Fruit fly (Drosophila melanogaster) whole organism, embryonic: ENCODE data around the gene Dsp1.
A peak's percentile ranks its signal among the peaks of the same experiment; 100 is the strongest.

Experiments
- Atf6 ChIP-seq: fragments of 200-800 bp; sonication (Bioruptor generic); IDR thresholded peaks from 2 replicates; pipeline ENCODE4 v1.3.6; 2022; ENCODE audit warnings: missing biosample characterization, missing genetic modification characterization
- CG10209 ChIP-seq: fragments of 200-800 bp; sonication (Bioruptor generic); optimal IDR thresholded peaks from 3 replicates; lab custom pipeline; 2017; ENCODE audit warnings: missing biosample characterization, mild to moderate bottlenecking, missing genetic modification characterization, missing genetic modification reagents
- CG10274 ChIP-seq: fragments of 200-800 bp; sonication (Bioruptor generic); optimal IDR thresholded peaks from 3 replicates; lab custom pipeline; 2017; ENCODE audit warnings: missing biosample characterization, mild to moderate bottlenecking, missing genetic modification characterization
- CG12236 ChIP-seq: fragments of 200-800 bp; sonication (Bioruptor generic); optimal IDR thresholded peaks from 2 replicates; lab custom pipeline; 2016; ENCODE audit warnings: missing biosample characterization, missing genetic modification characterization
- CG13624 ChIP-seq: fragments of 200-800 bp; sonication (Bioruptor generic); optimal IDR thresholded peaks from 2 replicates; lab custom pipeline; 2016; ENCODE audit warnings: missing biosample characterization, missing genetic modification characterization
- CG14441 ChIP-seq: fragments of 200-800 bp; sonication (Bioruptor generic); IDR thresholded peaks from 2 replicates; pipeline ENCODE4 v1.3.6; 2022; ENCODE audit warnings: missing biosample characterization, missing genetic modification characterization
- CG17328 ChIP-seq: fragments of 200-800 bp; sonication (Bioruptor generic); IDR thresholded peaks from 2 replicates; pipeline ENCODE4 v1.3.6; 2022; ENCODE audit warnings: missing biosample characterization, missing genetic modification characterization
- CG18599 ChIP-seq: fragments of 200-800 bp; sonication (Bioruptor generic); optimal IDR thresholded peaks from 3 replicates; lab custom pipeline; 2017; ENCODE audit warnings: missing biosample characterization, missing genetic modification characterization, mild to moderate bottlenecking, moderate library complexity, missing genetic modification reagents
- CG2712 ChIP-seq: fragments of 200-800 bp; optimal IDR thresholded peaks from 3 replicates; lab custom pipeline; 2019; ENCODE audit warnings: missing biosample characterization, mild to moderate bottlenecking, missing genetic modification characterization, moderate library complexity
- CG3838 ChIP-seq: fragments of 200-800 bp; sonication (Bioruptor generic); optimal IDR thresholded peaks from 3 replicates; lab custom pipeline; 2016; ENCODE audit warnings: missing biosample characterization, missing genetic modification characterization
- CG42726 ChIP-seq: fragments of 200-800 bp; sonication (Bioruptor generic); IDR thresholded peaks from 2 replicates; pipeline ENCODE4 v1.3.6; 2022; ENCODE audit warnings: missing biosample characterization, missing genetic modification characterization; ENCODE audit not compliant: partially characterized antibody
- CG6175 ChIP-seq: fragments of 200-800 bp; sonication (Bioruptor generic); IDR thresholded peaks from 3 replicates; pipeline ENCODE4 v1.3.6; 2022; ENCODE audit warnings: missing biosample characterization, missing genetic modification characterization
- CG7271 ChIP-seq: fragments of 200-800 bp; sonication (Bioruptor generic); optimal IDR thresholded peaks from 2 replicates; lab custom pipeline; 2018; ENCODE audit warnings: missing biosample characterization, mild to moderate bottlenecking, missing genetic modification characterization, moderate library complexity
- CG7556 ChIP-seq: fragments of 200-800 bp; sonication (Bioruptor generic); optimal IDR thresholded peaks from 2 replicates; lab custom pipeline; 2017; ENCODE audit warnings: missing biosample characterization, mild to moderate bottlenecking, missing genetic modification characterization
- D ChIP-seq, 2 experiments: fragments of 200-800 bp in 1 of 2; fragments of >200 bp in 1 of 2; sonication (Bioruptor generic) in 1 of 2; optimal IDR thresholded peaks; 2 replicates in 1 of 2; 3 replicates in 1 of 2; lab custom pipeline; 2017; ENCODE audit warnings: mild to moderate bottlenecking in 1 of 2, missing biosample characterization in 1 of 2, missing genetic modification characterization in 1 of 2, missing genetic modification reagents in 1 of 2
- D19B ChIP-seq: fragments of 200-800 bp; sonication (Bioruptor generic); optimal IDR thresholded peaks from 2 replicates; lab custom pipeline; 2017; ENCODE audit warnings: missing biosample characterization, mild to moderate bottlenecking, missing genetic modification characterization
- Dll ChIP-seq: fragments of 200-800 bp; sonication (Bioruptor generic); IDR thresholded peaks from 4 replicates; pipeline ENCODE4 v1.3.6; 2022; ENCODE audit warnings: missing biosample characterization, missing genetic modification characterization; ENCODE audit not compliant: partially characterized antibody
- Ets65A ChIP-seq: fragments of 200-800 bp; sonication (Bioruptor generic); peaks from one replicate; lab custom pipeline; 2016; ENCODE audit warnings: missing biosample characterization, missing genetic modification characterization
- Jarid2 ChIP-seq: fragments of 200-800 bp; sonication (Bioruptor generic); optimal IDR thresholded peaks from 3 replicates; lab custom pipeline; 2017; ENCODE audit warnings: mild to moderate bottlenecking, missing biosample characterization, missing genetic modification reagents, missing genetic modification characterization
- Lhr ChIP-seq: fragments of 200-800 bp; sonication (Bioruptor generic); optimal IDR thresholded peaks from 3 replicates; lab custom pipeline; 2017; ENCODE audit warnings: mild to moderate bottlenecking, missing biosample characterization, missing genetic modification reagents, missing genetic modification characterization
- MESR4 ChIP-seq: fragments of 200-800 bp; sonication (Bioruptor generic); optimal IDR thresholded peaks from 2 replicates; lab custom pipeline; 2018; ENCODE audit warnings: missing biosample characterization, mild to moderate bottlenecking, missing genetic modification characterization, moderate library complexity
- Med ChIP-seq: fragments of 200-800 bp; sonication (Bioruptor generic); peaks from one replicate; lab custom pipeline; 2016; ENCODE audit warnings: missing biosample characterization, missing genetic modification characterization, mild to moderate bottlenecking, inconsistent platforms, moderate library complexity
- Meics ChIP-seq: fragments of 200-800 bp; sonication (Bioruptor generic); optimal IDR thresholded peaks from 2 replicates; lab custom pipeline; 2017; ENCODE audit warnings: missing biosample characterization, mild to moderate bottlenecking, missing genetic modification characterization
- Rfx ChIP-seq: fragments of 200-800 bp; sonication (Bioruptor generic); IDR thresholded peaks from 2 replicates; pipeline ENCODE4 v1.3.6; 2022; ENCODE audit warnings: missing biosample characterization, missing genetic modification characterization
- Side ChIP-seq: fragments of 200-800 bp; sonication (Bioruptor generic); optimal IDR thresholded peaks from 2 replicates; lab custom pipeline; 2016; ENCODE audit warnings: missing biosample characterization, missing genetic modification characterization
- Sry-δ ChIP-seq: fragments of 200-800 bp; sonication (Bioruptor generic); optimal IDR thresholded peaks from 2 replicates; lab custom pipeline; 2016; ENCODE audit warnings: missing biosample characterization, missing genetic modification characterization
- Ssrp ChIP-seq: fragments of 200-800 bp; sonication (Bioruptor generic); optimal IDR thresholded peaks from 2 replicates; lab custom pipeline; 2018; ENCODE audit warnings: missing biosample characterization, mild to moderate bottlenecking, missing genetic modification characterization, moderate library complexity
- Stat92E ChIP-seq, 3 experiments: fragments of >200 bp in 2 of 3; fragments of 200-800 bp in 1 of 3; sonication (Bioruptor generic) in 1 of 3; optimal IDR thresholded peaks; 2 replicates each; lab custom pipeline; 2017 to 2019; ENCODE audit warnings: missing biosample characterization in 3 of 3, missing genetic modification characterization in 3 of 3, mild to moderate bottlenecking in 1 of 3, moderate library complexity in 1 of 3
- Xbp1 ChIP-seq: fragments of 200-800 bp; sonication (Bioruptor generic); optimal IDR thresholded peaks from 3 replicates; lab custom pipeline; 2016; ENCODE audit warnings: missing biosample characterization, mild to moderate bottlenecking, missing genetic modification characterization
- al ChIP-seq: fragments of 200-800 bp; sonication (Bioruptor generic); IDR thresholded peaks from 2 replicates; pipeline ENCODE4 v1.3.6; 2022; ENCODE audit warnings: missing biosample characterization, missing genetic modification characterization
- ara ChIP-seq: fragments of 200-800 bp; sonication (Bioruptor generic); IDR thresholded peaks from 2 replicates; pipeline ENCODE4 v1.3.6; 2022; ENCODE audit warnings: missing biosample characterization, missing genetic modification characterization
- ato ChIP-seq: fragments of 200-800 bp; sonication (Bioruptor generic); IDR thresholded peaks from 2 replicates; pipeline ENCODE4 v1.3.6; 2022; ENCODE audit warnings: missing biosample characterization, missing genetic modification characterization; ENCODE audit not compliant: partially characterized antibody
- bigmax ChIP-seq: fragments of 200-800 bp; sonication (Bioruptor generic); optimal IDR thresholded peaks from 2 replicates; lab custom pipeline; 2018; ENCODE audit warnings: missing biosample characterization, mild to moderate bottlenecking, missing genetic modification characterization
- cg ChIP-seq: fragments of 200-800 bp; sonication (Bioruptor generic); optimal IDR thresholded peaks from 3 replicates; lab custom pipeline; 2019; ENCODE audit warnings: missing biosample characterization, mild to moderate bottlenecking, missing genetic modification characterization, moderate library complexity
- dan ChIP-seq: fragments of 200-800 bp; sonication (Bioruptor generic); IDR thresholded peaks from 2 replicates; pipeline ENCODE4 v1.3.6; 2022; ENCODE audit warnings: missing biosample characterization, missing genetic modification characterization
- dm ChIP-seq: fragments of 200-800 bp; sonication (Bioruptor generic); optimal IDR thresholded peaks from 3 replicates; lab custom pipeline; 2016; ENCODE audit warnings: missing biosample characterization, missing genetic modification characterization
- dysf ChIP-seq: fragments of 200-800 bp; sonication (Bioruptor generic); IDR thresholded peaks from 3 replicates; pipeline ENCODE4 v1.3.6; 2022; ENCODE audit warnings: missing biosample characterization, missing genetic modification characterization
- ftz-f1 ChIP-seq: fragments of 200-800 bp; sonication (Bioruptor generic); optimal IDR thresholded peaks from 2 replicates; lab custom pipeline; 2016; ENCODE audit warnings: missing biosample characterization, missing genetic modification characterization
- gro ChIP-seq: fragments of 200-800 bp; sonication (Bioruptor generic); optimal IDR thresholded peaks from 2 replicates; lab custom pipeline; 2016; ENCODE audit warnings: missing biosample characterization, missing genetic modification characterization
- jumu ChIP-seq: fragments of 200-800 bp; sonication (Bioruptor generic); optimal IDR thresholded peaks from 3 replicates; lab custom pipeline; 2016; ENCODE audit warnings: missing biosample characterization, missing genetic modification characterization
- knrl ChIP-seq: fragments of 200-800 bp; sonication (Bioruptor generic); IDR thresholded peaks from 3 replicates; pipeline ENCODE4 v1.3.6; 2022; ENCODE audit warnings: missing biosample characterization, missing genetic modification characterization; ENCODE audit not compliant: partially characterized antibody
- pita ChIP-seq: fragments of 200-800 bp; sonication (Bioruptor generic); optimal IDR thresholded peaks from 2 replicates; lab custom pipeline; 2017; ENCODE audit warnings: missing biosample characterization, mild to moderate bottlenecking, missing genetic modification characterization
- ranshi ChIP-seq: fragments of 200-800 bp; sonication (Bioruptor generic); IDR thresholded peaks from 2 replicates; pipeline ENCODE4 v1.3.6; 2022; ENCODE audit warnings: missing biosample characterization, missing genetic modification characterization
- repo ChIP-seq: fragments of 200-800 bp; sonication (Bioruptor generic); optimal IDR thresholded peaks from 2 replicates; lab custom pipeline; 2016; ENCODE audit warnings: missing biosample characterization, missing genetic modification characterization
- sens ChIP-seq: fragments of 200-800 bp; sonication (Bioruptor generic); peaks from one replicate; lab custom pipeline; 2016; ENCODE audit warnings: missing biosample characterization, missing genetic modification characterization
- sima ChIP-seq: fragments of 200-800 bp; sonication (Bioruptor generic); optimal IDR thresholded peaks from 2 replicates; lab custom pipeline; 2016; ENCODE audit warnings: missing biosample characterization, missing genetic modification characterization
- stwl ChIP-seq: fragments of 200-800 bp; sonication (Bioruptor generic); optimal IDR thresholded peaks from 3 replicates; lab custom pipeline; 2018; ENCODE audit warnings: missing biosample characterization, mild to moderate bottlenecking, missing genetic modification characterization, moderate library complexity
- tgo ChIP-seq: fragments of 200-800 bp; sonication (Bioruptor generic); IDR thresholded peaks from 3 replicates; pipeline ENCODE4 v1.3.6; 2022; ENCODE audit warnings: missing biosample characterization, missing genetic modification characterization
- ttk ChIP-seq: fragments of 200-800 bp; sonication (Bioruptor generic); IDR thresholded peaks from 2 replicates; pipeline ENCODE4 v2.1.2; 2022; ENCODE audit warnings: missing biosample characterization, missing genetic modification characterization
- unpg ChIP-seq: fragments of 200-800 bp; sonication (Bioruptor generic); optimal IDR thresholded peaks from 3 replicates; lab custom pipeline; 2018; ENCODE audit warnings: missing biosample characterization, mild to moderate bottlenecking, missing genetic modification characterization, moderate library complexity
- yki ChIP-seq: fragments of >200 bp; optimal IDR thresholded peaks from 3 replicates; lab custom pipeline; 2018

The Dsp1 gene

dm6 chrX:16288492-16288964 lies 44.9 kb upstream of the Dsp1 start, which contains the start of the genes CG32576 and caz (continued):
- TF ChIP-seq Xbp1 (GFP tag; lab: Kevin White, UChicago) (peak; percentile 60), Rfx (GFP tag; lab: Robert Waterston, UW) (peak; percentile 30; the same call in 1 of the 2 replicates), repo (GFP tag; lab: Kevin White, UChicago) (no peak), tgo (GFP tag; lab: Robert Waterston, UW) (no peak), CG10209 (GFP tag; lab: Kevin White, UChicago) (no peak), al (GFP tag; lab: Robert Waterston, UW) (no peak), D (optimal IDR thresholded peaks at IDR 0.05; lab: Kevin White, UChicago) (no peak), D (GFP tag; optimal IDR thresholded peaks at IDR 0.05; lab: Kevin White, UChicago) (peak; percentile 23), CG10274 (no peak), Stat92E (GFP tag; optimal IDR thresholded peaks at IDR 0.05; lab: Kevin White, UChicago) (no peak), pita (no peak), Jarid2 (no peak), ttk (GFP tag; lab: Robert Waterston, UW) (no peak), ftz-f1 (GFP tag; lab: Kevin White, UChicago) (no peak), CG6175 (GFP tag; lab: Robert Waterston, UW) (no peak), knrl (GFP tag; lab: Robert Waterston, UW) (peak; percentile 79), unpg (peak; percentile 31), ranshi (GFP tag; lab: Robert Waterston, UW) (no peak), CG42726 (GFP tag; lab: Robert Waterston, UW) (no peak), CG13624 (GFP tag; lab: Kevin White, UChicago) (no peak), dysf (GFP tag; lab: Robert Waterston, UW) (no peak), dan (GFP tag; lab: Robert Waterston, UW) (no peak), Dll (GFP tag; lab: Robert Waterston, UW) (peak; percentile 77), yki (lab: Kevin White, UChicago) (no peak)
- TF ChIP-seq, all 482 proteins: peak for 145

- TF ChIP-seq CG18599 (GFP tag; lab: Kevin White, UChicago), result no peak
- no peak for TF ChIP-seq CG3838 (GFP tag; lab: Kevin White, UChicago)
- no peak for TF ChIP-seq stwl (tag; lab: Kevin White, UChicago)
- no peak for TF ChIP-seq Sry-δ (GFP tag; lab: Kevin White, UChicago)
- no peak for TF ChIP-seq sens (GFP tag; lab: Kevin White, UChicago)
- TF ChIP-seq dm (GFP tag; lab: Kevin White, UChicago), result peak; percentile 42
- no peak for TF ChIP-seq jumu (GFP tag; lab: Kevin White, UChicago)
- TF ChIP-seq MESR4, result peak; percentile 57
- TF ChIP-seq CG17328, result no peak
- TF ChIP-seq bigmax, result peak; percentile 92
- peak; percentile 17 for TF ChIP-seq Ets65A (GFP tag; lab: Kevin White, UChicago)
- TF ChIP-seq Side (GFP tag; lab: Kevin White, UChicago), result no peak
- TF ChIP-seq sima (GFP tag; lab: Kevin White, UChicago), result no peak
- no peak for TF ChIP-seq CG12236 (GFP tag; lab: Kevin White, UChicago)
- TF ChIP-seq ato, result no peak
- TF ChIP-seq CG14441 (GFP tag; lab: Robert Waterston, UW), result no peak
- peak; percentile 41 for TF ChIP-seq cg (GFP tag; lab: Kevin White, UChicago)
- no peak for TF ChIP-seq gro
- TF ChIP-seq Ssrp (tag; lab: Kevin White, UChicago), result no peak
- no peak for TF ChIP-seq CG2712 (tag; lab: Kevin White, UChicago)
- no peak for TF ChIP-seq Lhr (GFP tag; lab: Kevin White, UChicago)
- TF ChIP-seq CG7271, result no peak
- TF ChIP-seq D19B (GFP tag; lab: Kevin White, UChicago), result no peak
- no peak for TF ChIP-seq dysf (GFP tag; lab: Robert Waterston, UW)
- TF ChIP-seq Meics (GFP tag; lab: Kevin White, UChicago), result no peak
- TF ChIP-seq Med, result peak; percentile 16
- TF ChIP-seq Atf6 (GFP tag; lab: Robert Waterston, UW), result no peak
- no peak for TF ChIP-seq CG7556 (GFP tag; lab: Kevin White, UChicago)
- no peak for TF ChIP-seq ara
These were observed 44.4 kb upstream of the Dsp1 start for dm6 chrX:16288999-16289398.
